Worm (Caenorhabditis elegans) whole organism, midembryonic: ENCODE results near the gene F29B9.5.

Source experiments
- T22C8.4 ChIP-seq: fragments of 200-800 bp; sonication (Bioruptor generic); IDR thresholded peaks from 2 replicates; pipeline ENCODE4 v1.3.6; 2022; ENCODE audit warnings: missing genetic modification characterization, missing compliant biosample characterization
- cog-1 ChIP-seq: sonication (generic microtip); optimal IDR thresholded peaks from 2 replicates; lab custom pipeline; 2016; ENCODE audit warnings: missing genetic modification characterization, missing compliant biosample characterization
- klf-2 ChIP-seq: fragments of 200-800 bp; sonication (Bioruptor generic); conservative IDR thresholded peaks from 2 replicates; pipeline ENCODE4 v1.3.6; 2022; ENCODE audit warnings: missing genetic modification reagents, missing genetic modification characterization, missing compliant biosample characterization
- ref-1 ChIP-seq: fragments of 200-800 bp; sonication (Bioruptor generic); conservative IDR thresholded peaks from 2 replicates; pipeline ENCODE4 v1.3.6; 2022; ENCODE audit warnings: missing genetic modification reagents, missing genetic modification characterization, missing compliant biosample characterization
- tab-1 ChIP-seq: fragments of 200-800 bp; sonication (Bioruptor generic); IDR thresholded peaks from 2 replicates; pipeline ENCODE4 v1.3.6; 2022; ENCODE audit warnings: missing genetic modification characterization, missing compliant biosample characterization
- ztf-23 ChIP-seq: fragments of 200-800 bp; sonication (Bioruptor generic); IDR thresholded peaks from 2 replicates; pipeline ENCODE4 v1.3.6; 2022; ENCODE audit warnings: missing genetic modification reagents, missing genetic modification characterization, missing compliant biosample characterization
- ztf-29 ChIP-seq: fragments of 200-800 bp; sonication (Bioruptor generic); IDR thresholded peaks from 2 replicates; pipeline ENCODE4 v1.3.6; 2022; ENCODE audit warnings: missing genetic modification reagents, missing genetic modification characterization, missing compliant biosample characterization

- TF ChIP-seq cog-1: no peak
- no peak for TF ChIP-seq klf-2 (GFP tag; lab: Robert Waterston, UW)
- TF ChIP-seq tab-1 (GFP tag; lab: Robert Waterston, UW): no peak
- no peak for TF ChIP-seq ztf-29 (GFP tag; lab: Robert Waterston, UW)
- no peak for TF ChIP-seq ref-1 (GFP tag; lab: Robert Waterston, UW)
- TF ChIP-seq T22C8.4 (GFP tag; lab: Robert Waterston, UW): no peak
- TF ChIP-seq ztf-23 (GFP tag; lab: Robert Waterston, UW): no peak
These were observed 4.2 kb downstream of the F29B9.5 start for ce11 chrIV:4656380-4656779.
